Worm (Caenorhabditis elegans) whole organism, late embryonic: ENCODE measurements around the gene Y43F8C.13.

ENCODE experiments used
- ama-1 ChIP-seq: fragments of 150-350 bp; optimal IDR thresholded peaks from 2 replicates; lab custom pipeline; 2014
- dve-1 ChIP-seq: sonication (generic microtip); optimal IDR thresholded peaks from 2 replicates; lab custom pipeline; 2017; ENCODE audit warnings: antibody characterized with exemption, mild to moderate bottlenecking, missing genetic modification characterization, missing compliant biosample characterization
- eyg-1 ChIP-seq: sonication (generic microtip); optimal IDR thresholded peaks from 2 replicates; lab custom pipeline; 2016; ENCODE audit warnings: missing genotype, missing genetic modification characterization, missing compliant biosample characterization
- fkh-10 ChIP-seq: fragments of 150-350 bp; optimal IDR thresholded peaks from 2 replicates; lab custom pipeline; 2014; ENCODE audit warnings: missing biosample characterization, missing genetic modification reagents, missing genetic modification characterization
- hlh-8 ChIP-seq: sonication (generic microtip); optimal IDR thresholded peaks from 2 replicates; lab custom pipeline; 2016; ENCODE audit warnings: missing genotype, missing genetic modification characterization, missing compliant biosample characterization
- pat-9 ChIP-seq: fragments of 200-800 bp; sonication (Bioruptor generic); optimal IDR thresholded peaks from 2 replicates; lab custom pipeline; 2018; ENCODE audit warnings: mild to moderate bottlenecking, missing genetic modification characterization, moderate library complexity, missing compliant biosample characterization
- unc-55 ChIP-seq: sonication (generic microtip); optimal IDR thresholded peaks from 2 replicates; lab custom pipeline; 2017; ENCODE audit warnings: missing biosample characterization, missing genetic modification reagents, missing genetic modification characterization

ce11 chrV:19737458-19737857 lies 40.3 kb upstream of the Y43F8C.13 start, which contains the start of gene W04E12.7:
- TF ChIP-seq pat-9 (tag; lab: Kevin White, UChicago) (no peak), fkh-10 (GFP tag; lab: Kevin White, UChicago) (no peak), hlh-8 (no peak), unc-55 (GFP tag; lab: Kevin White, UChicago) (no peak), dve-1 (no peak), ama-1 (no peak), eyg-1 (no peak)
